Worm (Caenorhabditis elegans) whole organism, mixed stage, embryonic: ENCODE measurements around the gene rabr-3.

Source experiments
- M03D4.4 ChIP-seq: sonication (generic microtip); optimal IDR thresholded peaks from 2 replicates; lab custom pipeline; 2017; ENCODE audit warnings: mild to moderate bottlenecking, missing genetic modification characterization, missing compliant biosample characterization
- ceh-83 ChIP-seq: fragments of 200-800 bp; sonication (Bioruptor generic); optimal IDR thresholded peaks from 2 replicates; lab custom pipeline; 2018; ENCODE audit warnings: mild to moderate bottlenecking, missing genetic modification characterization, missing compliant biosample characterization
- ces-1 ChIP-seq: fragments of 150-350 bp; optimal IDR thresholded peaks from 2 replicates; lab custom pipeline; 2014; ENCODE audit warnings: missing biosample characterization, missing genetic modification reagents, missing genetic modification characterization
- elt-1 ChIP-seq: sonication (generic microtip); optimal IDR thresholded peaks from 2 replicates; lab custom pipeline; 2017; ENCODE audit warnings: missing genetic modification characterization, mild to moderate bottlenecking, missing compliant biosample characterization, antibody characterized with exemption, moderate library complexity, borderline replicate concordance; ENCODE audit not compliant: insufficient read depth
- flh-1 ChIP-seq: fragments of 200-800 bp; sonication (Bioruptor generic); optimal IDR thresholded peaks from 2 replicates; lab custom pipeline; 2018; ENCODE audit warnings: mild to moderate bottlenecking, missing genetic modification characterization, moderate library complexity, missing compliant biosample characterization
- lsy-2 ChIP-seq: fragments of 150-350 bp; optimal IDR thresholded peaks from 2 replicates; lab custom pipeline; 2014; ENCODE audit warnings: missing biosample characterization, missing genetic modification characterization
- nhr-12 ChIP-seq: fragments of 150-350 bp; optimal IDR thresholded peaks from 2 replicates; lab custom pipeline; 2014; ENCODE audit warnings: missing biosample characterization, missing genetic modification characterization
- nhr-76 ChIP-seq: sonication (generic microtip); optimal IDR thresholded peaks from 2 replicates; lab custom pipeline; 2017; ENCODE audit warnings: missing biosample characterization, missing genetic modification characterization
- snpc-4 ChIP-seq: fragments of 150-350 bp; optimal IDR thresholded peaks from 2 replicates; lab custom pipeline; 2014; ENCODE audit warnings: missing biosample characterization, missing genetic modification characterization
- sptf-1 ChIP-seq: sonication (generic microtip); optimal IDR thresholded peaks from 2 replicates; lab custom pipeline; 2017; ENCODE audit warnings: mild to moderate bottlenecking, missing genetic modification characterization, moderate library complexity, missing compliant biosample characterization
- unc-120 ChIP-seq: sonication (generic microtip); optimal IDR thresholded peaks from 2 replicates; lab custom pipeline; 2017; ENCODE audit warnings: missing genetic modification characterization, missing compliant biosample characterization; ENCODE audit not compliant: poor library complexity, severe bottlenecking
- unc-39 ChIP-seq: fragments of 150-350 bp; optimal IDR thresholded peaks from 2 replicates; lab custom pipeline; 2014; ENCODE audit warnings: missing biosample characterization, missing genetic modification characterization
- unc-62 ChIP-seq: fragments of 150-350 bp; optimal IDR thresholded peaks from 2 replicates; lab custom pipeline; 2014; ENCODE audit warnings: missing biosample characterization, missing genetic modification reagents, missing genetic modification characterization
- ztf-11 ChIP-seq: fragments of 150-350 bp; optimal IDR thresholded peaks from 2 replicates; lab custom pipeline; 2014; ENCODE audit warnings: missing biosample characterization, missing genetic modification characterization

- TF ChIP-seq ceh-83 (GFP tag; lab: Kevin White, UChicago) (no peak), nhr-76 (tag; lab: Kevin White, UChicago) (no peak), elt-1 (no peak), nhr-12 (tag; lab: Kevin White, UChicago) (no peak), flh-1 (GFP tag; lab: Kevin White, UChicago) (no peak), unc-120 (tag; lab: Kevin White, UChicago) (no peak), snpc-4 (tag; lab: Kevin White, UChicago) (no peak), lsy-2 (tag; lab: Kevin White, UChicago) (no peak), unc-62 (GFP tag; lab: Kevin White, UChicago) (no peak), ztf-11 (no peak), unc-39 (tag; lab: Kevin White, UChicago) (no peak), sptf-1 (tag; lab: Kevin White, UChicago) (no peak), ces-1 (GFP tag; lab: Kevin White, UChicago) (no peak), M03D4.4 (no peak)
Observed at ce11 chrV:16182918-16183317, 12.6 kb upstream of the rabr-3 start, which contains the start of gene srh-277.
